Worm (Caenorhabditis elegans) whole organism, L4 larva: ENCODE measurements around the gene fipr-14.

Source experiments
- cey-2 ChIP-seq: sonication (generic microtip); optimal IDR thresholded peaks from 3 replicates; lab custom pipeline; 2017; ENCODE audit warnings: missing genetic modification characterization, mild to moderate bottlenecking, missing compliant biosample characterization, antibody characterized with exemption, borderline replicate concordance; ENCODE audit not compliant: insufficient read depth
- fos-1 ChIP-seq: fragments of 150-350 bp; optimal IDR thresholded peaks from 2 replicates; lab custom pipeline; 2014; ENCODE audit warnings: missing biosample characterization, missing genetic modification characterization
- nhr-237 ChIP-seq: sonication (generic microtip); optimal IDR thresholded peaks from 2 replicates; lab custom pipeline; 2017; ENCODE audit warnings: missing biosample characterization, missing genetic modification characterization
- nhr-77 ChIP-seq: fragments of 150-350 bp; optimal IDR thresholded peaks from 2 replicates; lab custom pipeline; 2014; ENCODE audit warnings: missing biosample characterization, missing genetic modification characterization
- unc-39 ChIP-seq: sonication (generic microtip); optimal IDR thresholded peaks from 2 replicates; lab custom pipeline; 2017; ENCODE audit warnings: missing biosample characterization, missing genetic modification characterization

- TF ChIP-seq nhr-237 (tag; lab: Kevin White, UChicago) (no peak), unc-39 (tag; lab: Kevin White, UChicago) (no peak), fos-1 (tag; lab: Kevin White, UChicago) (no peak), cey-2 (tag; lab: Kevin White, UChicago) (no peak), nhr-77 (tag; lab: Kevin White, UChicago) (no peak)
These were observed 22.9 kb upstream of the fipr-14 start for ce11 chrIV:10854042-10854441.
